Fruit fly (Drosophila melanogaster) whole organism, pupa: ENCODE measurements around the gene mbm.
A peak's percentile ranks its signal among the peaks of the same experiment; 100 is the strongest.

Experiments used
- CG10348 ChIP-seq: fragments of 200-800 bp; sonication (Bioruptor generic); IDR thresholded peaks from 2 replicates; pipeline ENCODE4 v1.3.6; 2022; ENCODE audit warnings: missing biosample characterization, missing genetic modification characterization
- CG12605 ChIP-seq: fragments of 200-800 bp; sonication (Bioruptor generic); IDR thresholded peaks from 2 replicates; pipeline ENCODE4 v1.3.6; 2022; ENCODE audit warnings: missing biosample characterization, missing genetic modification characterization
- CG13204 ChIP-seq: fragments of 200-800 bp; sonication (Bioruptor generic); optimal IDR thresholded peaks from 2 replicates; lab custom pipeline; 2018; ENCODE audit warnings: missing biosample characterization, mild to moderate bottlenecking, missing genetic modification characterization, moderate library complexity
- CG14655 ChIP-seq: fragments of 200-800 bp; sonication (Bioruptor generic); optimal IDR thresholded peaks from 3 replicates; lab custom pipeline; 2017; ENCODE audit warnings: mild to moderate bottlenecking, missing biosample characterization, missing genetic modification reagents, missing genetic modification characterization
- CG15710 ChIP-seq: fragments of 200-800 bp; sonication (Bioruptor generic); optimal IDR thresholded peaks from 2 replicates; lab custom pipeline; 2018; ENCODE audit warnings: missing biosample characterization, mild to moderate bottlenecking, missing genetic modification characterization, moderate library complexity
- CG17806 ChIP-seq: fragments of 200-800 bp; sonication (Bioruptor generic); optimal IDR thresholded peaks from 2 replicates; lab custom pipeline; 2018; ENCODE audit warnings: missing biosample characterization, mild to moderate bottlenecking, missing genetic modification characterization, moderate library complexity
- CG32121 ChIP-seq: fragments of 200-800 bp; sonication (Bioruptor generic); IDR thresholded peaks from 2 replicates; pipeline ENCODE4 v1.3.6; 2022; ENCODE audit warnings: missing biosample characterization, missing genetic modification characterization
- CG34367 ChIP-seq: fragments of 200-800 bp; sonication (Bioruptor generic); optimal IDR thresholded peaks from 2 replicates; lab custom pipeline; 2018; ENCODE audit warnings: missing biosample characterization, mild to moderate bottlenecking, missing genetic modification characterization
- CG4496 ChIP-seq: fragments of 200-800 bp; sonication (Bioruptor generic); IDR thresholded peaks from 3 replicates; pipeline ENCODE4 v1.3.6; 2022; ENCODE audit warnings: missing biosample characterization, missing genetic modification characterization
- CG8159 ChIP-seq: fragments of 200-800 bp; sonication (Bioruptor generic); optimal IDR thresholded peaks from 3 replicates; lab custom pipeline; 2018; ENCODE audit warnings: missing biosample characterization, mild to moderate bottlenecking, missing genetic modification characterization, moderate library complexity
- CG8301 ChIP-seq: fragments of 200-800 bp; sonication (Bioruptor generic); optimal IDR thresholded peaks from 2 replicates; lab custom pipeline; 2018; ENCODE audit warnings: missing biosample characterization, mild to moderate bottlenecking, missing genetic modification characterization
- CG9948 ChIP-seq: fragments of 200-800 bp; sonication (Bioruptor generic); optimal IDR thresholded peaks from 2 replicates; lab custom pipeline; 2018; ENCODE audit warnings: missing biosample characterization, mild to moderate bottlenecking, missing genetic modification characterization, moderate library complexity
- D1 ChIP-seq: fragments of 200-800 bp; sonication (Bioruptor generic); optimal IDR thresholded peaks from 2 replicates; lab custom pipeline; 2018; ENCODE audit warnings: missing biosample characterization, mild to moderate bottlenecking, missing genetic modification characterization, moderate library complexity
- EcR ChIP-seq: fragments of 200-800 bp; sonication (Bioruptor generic); optimal IDR thresholded peaks from 3 replicates; lab custom pipeline; 2019; ENCODE audit warnings: missing biosample characterization, missing genetic modification characterization, mild to moderate bottlenecking, moderate library complexity, missing genetic modification reagents
- Ets98B ChIP-seq: fragments of 200-800 bp; sonication (Bioruptor generic); IDR thresholded peaks from 2 replicates; pipeline ENCODE4 v1.3.6; 2022; ENCODE audit warnings: missing biosample characterization, missing genetic modification characterization
- Pif1A ChIP-seq: fragments of 200-800 bp; sonication (Bioruptor generic); optimal IDR thresholded peaks from 3 replicates; lab custom pipeline; 2016; ENCODE audit warnings: missing biosample characterization, missing genetic modification characterization
- Pif1B ChIP-seq: fragments of 200-800 bp; sonication (Bioruptor generic); optimal IDR thresholded peaks from 3 replicates; lab custom pipeline; 2016; ENCODE audit warnings: missing biosample characterization, missing genetic modification characterization
- Snoo ChIP-seq: fragments of 200-800 bp; sonication (Bioruptor generic); optimal IDR thresholded peaks from 3 replicates; lab custom pipeline; 2017; ENCODE audit warnings: missing biosample characterization, mild to moderate bottlenecking, missing genetic modification characterization, inconsistent platforms
- fd96Ca ChIP-seq: fragments of 200-800 bp; sonication (Bioruptor generic); IDR thresholded peaks from 3 replicates; pipeline ENCODE4 v1.3.6; 2022; ENCODE audit warnings: missing biosample characterization, missing genetic modification characterization
- gl ChIP-seq: fragments of 200-800 bp; sonication (Bioruptor generic); optimal IDR thresholded peaks from 2 replicates; lab custom pipeline; 2018; ENCODE audit warnings: missing biosample characterization, mild to moderate bottlenecking, missing genetic modification characterization
- rn ChIP-seq: fragments of 200-800 bp; sonication (Bioruptor generic); IDR thresholded peaks from 2 replicates; pipeline ENCODE4 v1.3.6; 2022; ENCODE audit warnings: missing biosample characterization, missing genetic modification characterization

Gene mbm

DNA sequence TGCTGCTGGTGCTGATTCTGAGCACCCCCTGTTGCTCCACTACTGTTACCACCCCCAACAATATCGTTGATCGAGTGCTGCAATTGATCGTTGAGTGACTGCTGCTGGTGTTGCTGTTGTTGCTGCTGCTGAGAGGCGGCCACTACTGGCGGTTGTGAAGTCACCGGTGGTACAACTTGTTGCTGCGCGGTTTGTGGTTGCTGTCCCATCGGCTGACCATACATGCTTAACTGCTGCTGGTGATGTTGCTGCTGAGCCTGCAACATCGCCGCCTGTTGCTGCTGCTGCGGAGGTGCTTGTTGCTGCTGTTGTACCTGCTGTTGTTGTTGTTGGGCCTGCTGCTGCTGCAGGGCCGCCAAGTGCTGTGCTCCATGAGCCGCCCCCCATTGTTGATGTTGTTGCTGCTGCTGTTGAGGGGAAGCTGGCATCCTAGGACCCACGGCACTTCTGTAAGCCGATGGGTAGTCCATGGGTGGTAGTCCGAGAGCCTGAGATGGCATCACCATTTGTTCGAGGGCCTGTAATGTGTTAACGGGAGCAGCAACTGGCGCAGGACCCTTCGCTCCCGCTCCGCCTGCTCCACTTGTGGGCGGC, 33.2 kb downstream of the mbm start:
- no peak for TF ChIP-seq CG17806 (tag; lab: Kevin White, UChicago)
- no peak for TF ChIP-seq CG34367 (tag; lab: Kevin White, UChicago)
- no peak for TF ChIP-seq CG15710
- TF ChIP-seq CG9948 = no peak
- TF ChIP-seq EcR (GFP tag; lab: Kevin White, UChicago) = no peak
- no peak for TF ChIP-seq gl (tag; lab: Kevin White, UChicago)
- TF ChIP-seq Pif1B (GFP tag; lab: Kevin White, UChicago) = no peak
- TF ChIP-seq fd96Ca (GFP tag; lab: Robert Waterston, UW) = no peak
- no peak for TF ChIP-seq D1 (tag; lab: Kevin White, UChicago)
- TF ChIP-seq Snoo (tag; lab: Kevin White, UChicago) = no peak

DNA sequence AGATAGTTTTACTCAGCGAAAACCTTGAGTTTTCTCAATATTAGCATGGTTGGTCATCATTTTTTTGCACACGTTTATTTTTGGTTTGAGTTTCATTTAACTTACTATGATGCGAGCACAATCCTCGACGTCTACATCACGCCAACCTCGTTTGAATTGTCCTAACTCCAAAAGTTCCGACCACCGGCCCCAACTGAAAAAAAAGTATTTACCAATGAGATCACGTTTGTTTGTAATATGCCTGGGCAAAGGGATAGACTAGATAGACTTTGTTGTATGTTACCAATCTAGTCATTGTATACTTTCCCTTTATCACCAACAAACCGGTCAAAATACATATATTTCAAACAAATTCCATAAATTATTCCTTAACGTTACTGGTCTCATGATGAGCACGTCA, 41.3 kb downstream of the mbm start, which contains the start of gene CG13693:
Gene CG13693, plus strand, starts transcription at position 301 of the 400 bp plus-strand sequence.
- TF ChIP-seq CG9948 = no peak
- TF ChIP-seq CG14655 (GFP tag; lab: Kevin White, UChicago) = no peak
- TF ChIP-seq fd96Ca (GFP tag; lab: Robert Waterston, UW) = no peak
- no peak for TF ChIP-seq CG17806 (tag; lab: Kevin White, UChicago)
- no peak for TF ChIP-seq CG4496
- TF ChIP-seq Ets98B (GFP tag; lab: Robert Waterston, UW) = no peak
- no peak for TF ChIP-seq rn (GFP tag; lab: Robert Waterston, UW)
- no peak for TF ChIP-seq Pif1A
- no peak for TF ChIP-seq gl (tag; lab: Kevin White, UChicago)
- TF ChIP-seq CG32121 = no peak
- TF ChIP-seq CG34367 (tag; lab: Kevin White, UChicago) = no peak
- no peak for TF ChIP-seq CG15710
- no peak for TF ChIP-seq D1 (tag; lab: Kevin White, UChicago)
- TF ChIP-seq EcR (GFP tag; lab: Kevin White, UChicago) = no peak
- TF ChIP-seq CG13204 (GFP tag; lab: Kevin White, UChicago) = no peak

DNA sequence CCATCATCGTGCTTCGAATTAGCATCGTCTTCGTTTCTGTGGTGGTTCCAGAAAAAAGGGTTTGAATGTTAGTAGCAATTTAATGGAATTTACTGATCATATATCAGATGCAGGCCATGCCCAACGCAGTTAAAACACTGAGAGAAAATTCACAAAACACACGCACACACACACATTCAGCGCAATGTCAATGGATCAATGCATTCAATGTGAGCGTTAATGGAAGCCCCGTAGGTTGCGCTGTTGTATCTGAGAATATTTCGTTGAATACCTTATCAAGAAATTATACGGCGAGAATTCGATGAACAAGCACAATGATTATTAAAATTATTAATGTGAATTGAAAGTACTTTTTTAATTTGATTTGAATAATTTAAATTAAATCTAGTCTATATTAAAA, 45.3 kb downstream of the mbm start:
- TF ChIP-seq Ets98B (GFP tag; lab: Robert Waterston, UW) (no peak), CG10348 (GFP tag; lab: Robert Waterston, UW) (no peak)
- TF ChIP-seq, all 21 proteins: peak for 0

DNA sequence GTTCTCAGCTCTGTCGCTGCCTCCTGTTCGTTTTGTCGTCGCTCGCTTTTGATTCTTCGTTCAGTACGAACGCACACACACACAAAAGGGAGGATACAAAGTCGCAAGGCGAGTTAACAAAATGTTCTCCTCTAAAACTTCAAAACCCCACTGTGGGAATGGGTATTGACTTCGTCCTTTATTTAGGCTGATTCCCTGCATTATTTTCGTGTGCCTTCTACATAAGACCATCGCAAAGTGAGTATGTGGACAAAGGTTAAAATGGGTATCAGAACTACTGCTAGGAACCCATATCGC, 48.2 kb downstream of the mbm start:
- peak; percentile 16 for TF ChIP-seq EcR (GFP tag; lab: Kevin White, UChicago)
- no peak for TF ChIP-seq CG17806 (tag; lab: Kevin White, UChicago)
- TF ChIP-seq CG34367 (tag; lab: Kevin White, UChicago) = no peak

DNA sequence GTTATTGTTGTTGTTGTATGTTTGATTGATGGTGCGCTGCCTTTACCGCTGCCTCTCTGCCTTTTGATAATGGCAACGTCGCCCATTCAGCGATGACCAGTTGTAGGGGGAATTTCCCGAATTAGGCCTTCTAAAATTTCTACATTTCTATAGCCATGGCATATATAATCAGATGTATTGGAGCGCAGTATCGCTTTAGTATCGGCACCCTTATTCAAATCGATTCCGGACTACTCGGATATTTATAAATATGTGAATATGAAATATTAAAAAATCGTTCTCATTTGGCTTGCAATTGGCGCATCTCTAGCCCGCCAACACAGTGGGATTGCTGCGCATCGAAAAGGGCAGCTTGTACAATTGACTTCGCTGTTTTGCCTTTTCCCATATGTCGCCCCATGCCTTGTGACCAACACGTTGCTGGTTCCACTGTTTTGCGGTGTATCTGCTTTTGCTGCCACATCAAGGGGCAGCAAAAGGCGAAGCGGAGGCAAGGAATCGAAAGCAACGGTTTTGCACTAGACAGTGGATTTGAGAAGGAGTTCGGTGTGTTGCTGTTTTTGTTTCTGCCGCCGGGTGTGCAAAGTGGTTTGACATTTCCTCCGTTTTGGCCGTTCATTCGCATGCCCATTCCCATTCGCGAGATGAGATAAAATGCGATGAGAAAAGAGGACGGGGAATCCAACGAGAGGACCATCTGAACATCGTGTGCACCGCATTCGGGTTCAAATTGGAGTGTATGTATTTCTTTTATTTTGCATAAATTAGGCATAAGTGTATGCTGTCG, 48.7 kb downstream of the mbm start:
- TF ChIP-seq CG8159 = peak; percentile 90
- TF ChIP-seq rn (GFP tag; lab: Robert Waterston, UW) = peak; percentile 62; the same call in 1 of the 2 replicates
- TF ChIP-seq Pif1A = peak; percentile 93
- peak; percentile 52 for TF ChIP-seq CG13204 (GFP tag; lab: Kevin White, UChicago)
- peak; percentile 41; the same call in 1 of the 2 replicates for TF ChIP-seq CG12605
- peak; percentile 85 for TF ChIP-seq CG8301 (tag; lab: Kevin White, UChicago)
- TF ChIP-seq Pif1B (GFP tag; lab: Kevin White, UChicago) = peak; percentile 92
- TF ChIP-seq CG14655 (GFP tag; lab: Kevin White, UChicago) = peak; percentile 94
- TF ChIP-seq CG15710 = peak; percentile 92
- peak; percentile 89 for TF ChIP-seq CG17806 (tag; lab: Kevin White, UChicago)
- peak; percentile 79 for TF ChIP-seq CG4496
- TF ChIP-seq Ets98B (GFP tag; lab: Robert Waterston, UW) = peak; percentile 68
- peak; percentile 87 for TF ChIP-seq D1 (tag; lab: Kevin White, UChicago)
- TF ChIP-seq CG34367 (tag; lab: Kevin White, UChicago) = peak; percentile 82
- peak; percentile 82 for TF ChIP-seq Snoo (tag; lab: Kevin White, UChicago)
- TF ChIP-seq CG9948 = peak; percentile 90
- peak; percentile 62 for TF ChIP-seq CG32121
- TF ChIP-seq EcR (GFP tag; lab: Kevin White, UChicago) = peak; percentile 76
- 0 out of 2 replicates have a peak, but pooled peaks have one; percentile 9 for TF ChIP-seq CG10348 (GFP tag; lab: Robert Waterston, UW)
- TF ChIP-seq gl (tag; lab: Kevin White, UChicago) = peak; percentile 82
- TF ChIP-seq fd96Ca (GFP tag; lab: Robert Waterston, UW) = peak; percentile 85

DNA sequence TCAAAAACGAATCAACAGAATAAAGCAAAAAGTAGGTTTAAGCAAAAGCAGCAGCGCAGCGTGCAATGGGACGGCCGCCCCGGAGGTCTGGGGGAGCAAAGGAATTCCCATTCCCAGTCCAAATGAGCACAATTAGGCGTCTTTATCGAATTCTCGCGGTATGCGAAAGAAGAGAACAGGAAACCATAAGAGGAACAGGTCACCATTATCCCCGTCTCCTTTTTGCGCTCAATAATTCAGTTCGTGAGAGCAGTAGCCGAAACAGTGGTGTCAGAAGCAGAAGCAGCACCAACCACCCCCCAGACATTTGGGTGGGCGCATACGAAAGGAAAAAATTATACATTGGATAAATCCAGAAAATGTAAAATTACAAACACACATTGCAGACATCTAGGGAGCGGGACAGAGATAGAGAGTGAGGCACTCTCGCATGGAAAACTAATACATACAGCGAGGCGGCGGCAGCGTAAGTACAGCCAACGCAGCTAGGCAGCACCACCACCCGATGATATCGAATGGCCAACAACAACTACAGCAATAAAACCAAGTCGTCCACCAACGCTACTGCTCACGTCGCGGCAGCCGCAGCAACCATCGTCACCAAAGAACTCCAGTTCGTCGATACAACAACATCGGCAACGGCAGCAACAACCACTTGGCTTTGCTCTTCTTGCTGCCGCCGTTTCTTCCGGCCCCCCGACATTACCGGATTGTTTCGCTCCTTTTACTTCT, 49.5 kb downstream of the mbm start:
- TF ChIP-seq CG10348 (GFP tag; lab: Robert Waterston, UW) (no peak), EcR (GFP tag; lab: Kevin White, UChicago) (no peak), CG12605 (no peak), CG9948 (no peak), rn (GFP tag; lab: Robert Waterston, UW) (no peak), CG13204 (GFP tag; lab: Kevin White, UChicago) (peak; percentile 86), CG17806 (tag; lab: Kevin White, UChicago) (no peak), CG15710 (no peak)
